Fruit fly (Drosophila melanogaster) Kc167 (cell line): ENCODE results near the gene Galphaf.

Experiments used
- Myc ChIP-seq: fragments of >200 bp; optimal IDR thresholded peaks from 2 replicates; lab custom pipeline; 2017; ENCODE audit warnings: missing external identifiers
- Sin3A ChIP-seq: fragments of >200 bp; optimal IDR thresholded peaks from 2 replicates; lab custom pipeline; 2018; ENCODE audit warnings: missing external identifiers
- h ChIP-seq: fragments of >200 bp; optimal IDR thresholded peaks from 3 replicates; lab custom pipeline; 2018; ENCODE audit warnings: missing external identifiers
- psq ChIP-seq: fragments of >200 bp; optimal IDR thresholded peaks from 2 replicates; lab custom pipeline; 2017; ENCODE audit warnings: missing external identifiers
- ttk ChIP-seq: sonication (Bioruptor generic); optimal IDR thresholded peaks from 2 replicates; lab custom pipeline; 2017; ENCODE audit warnings: missing external identifiers

DNA sequence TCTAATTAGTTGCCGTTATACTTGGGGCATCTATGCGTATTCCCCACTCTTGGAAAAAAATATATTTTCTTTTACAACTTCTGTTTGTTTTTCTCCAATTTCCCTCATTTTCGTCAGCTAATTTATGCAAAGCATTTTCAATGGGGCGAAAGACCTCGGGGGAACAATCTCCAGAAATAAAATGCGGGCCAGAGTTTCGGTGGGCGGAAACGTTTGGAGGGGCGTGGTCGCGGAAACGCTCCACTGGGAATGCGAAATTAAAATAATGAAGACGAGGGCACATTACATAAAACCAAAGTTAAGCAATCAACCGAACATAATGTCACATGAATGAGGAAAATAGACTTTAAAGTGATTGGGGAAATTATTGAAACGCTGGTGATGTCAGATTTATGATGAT is 26.6 kb downstream of the Galphaf start:
- TF ChIP-seq Sin3A (lab: Kevin White, UChicago) (no peak), ttk (lab: Kevin White, UChicago) (no peak), psq (no peak), Myc (no peak), h (lab: Kevin White, UChicago) (no peak)
